Worm (Caenorhabditis elegans): ENCODE data around the gene C49H3.6.
A peak's percentile ranks its signal among the peaks of the same experiment; 100 is the strongest.

The C49H3.6 gene

DNA sequence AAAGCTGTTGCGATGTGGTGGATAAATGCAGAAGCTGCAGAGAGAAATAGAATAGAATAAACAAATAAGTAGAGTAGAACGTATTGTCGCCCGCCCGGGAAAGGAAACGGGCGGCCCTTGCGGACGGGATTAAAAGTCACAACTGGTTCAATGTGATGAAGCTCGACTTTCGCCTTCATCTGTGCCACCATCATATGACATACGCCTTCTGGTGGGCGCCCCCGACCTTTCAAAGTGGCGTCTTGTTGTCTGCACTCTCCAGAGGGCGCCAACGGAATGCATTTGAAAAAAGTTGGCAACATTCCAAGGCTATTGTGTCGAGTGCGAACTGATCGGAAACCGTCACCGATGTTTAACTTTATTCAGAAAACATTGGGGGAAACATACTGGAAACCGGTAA, 39.7 kb downstream of the C49H3.6 start:
- peak; percentile 27 for TF ChIP-seq ceh-34 (tag; optimal IDR thresholded peaks at IDR 0.05)
- TF ChIP-seq ceh-18 (tag; optimal IDR thresholded peaks at IDR 0.05): no peak

DNA sequence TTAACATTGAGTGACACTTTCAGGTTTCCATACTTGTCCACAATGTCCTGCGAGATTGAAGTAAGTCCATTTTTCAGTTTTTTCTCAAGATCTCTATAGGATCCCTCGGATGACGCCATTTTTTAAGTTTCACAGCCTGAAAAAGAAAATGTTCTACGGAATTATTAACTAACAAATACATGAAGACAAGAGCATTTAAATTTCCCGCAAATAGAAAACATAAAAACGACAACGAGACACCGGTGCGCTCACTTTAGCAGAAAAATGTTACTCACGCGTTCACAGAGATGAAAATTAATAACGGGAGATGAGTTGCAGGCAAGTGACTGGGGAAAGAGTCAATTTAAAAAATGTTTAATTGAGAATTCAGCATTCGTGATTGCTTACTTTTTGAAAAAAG, 42.9 kb downstream of the C49H3.6 start, which contains the start of gene czw-1:
Gene czw-1 (minus strand): TSS at position 369 of the 400 bp plus-strand sequence.
- TF ChIP-seq hlh-6 (tag; optimal IDR thresholded peaks at IDR 0.05) (no peak), ceh-14 (tag; optimal IDR thresholded peaks at IDR 0.05) (no peak), pag-3 (tag; optimal IDR thresholded peaks at IDR 0.05; ENCODE audit: borderline replicate concordance) (no peak), zip-5 (tag; optimal IDR thresholded peaks at IDR 0.05) (no peak), fkh-10 (GFP tag; optimal IDR thresholded peaks at IDR 0.05) (no peak), ztf-16 (tag; optimal IDR thresholded peaks at IDR 0.05) (no peak), mec-3 (tag; optimal IDR thresholded peaks at IDR 0.05; ENCODE audit: borderline replicate concordance) (no peak), ceh-45 (GFP tag; IDR thresholded peaks at IDR 0.05) (no peak)

DNA sequence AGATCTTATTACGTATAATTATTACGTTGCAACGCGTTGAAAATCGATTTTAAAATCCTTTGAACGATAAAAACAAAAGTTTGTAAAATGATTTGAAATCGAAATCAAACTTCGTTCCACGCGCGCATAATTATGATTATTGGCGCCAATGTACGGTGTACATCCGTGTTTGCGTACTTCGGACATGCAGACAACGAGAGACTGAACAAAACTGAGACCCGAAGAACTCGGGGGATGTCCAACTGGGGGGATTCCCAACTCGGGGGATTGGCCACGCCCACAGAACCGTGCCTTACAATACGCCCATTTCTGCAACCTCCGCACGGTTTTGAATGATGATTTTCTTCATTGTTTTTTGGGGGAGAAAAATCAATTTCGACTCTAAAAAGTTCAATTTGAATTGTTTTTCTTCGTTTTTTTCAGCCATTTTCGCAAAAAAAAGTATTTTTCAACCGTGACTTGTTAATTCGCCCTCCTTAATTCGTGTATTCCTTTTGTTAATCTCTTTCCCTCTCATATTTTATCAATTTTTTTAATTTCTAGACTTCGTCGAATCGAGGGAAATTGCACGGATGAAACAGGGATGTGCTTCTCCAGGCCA, 43.5 kb downstream of the C49H3.6 start, which contains the start of gene F20D12.12:
Gene F20D12.12 (plus strand): TSS at position 542 of the 601 bp plus-strand sequence.
- TF ChIP-seq ahr-1 (tag; optimal IDR thresholded peaks at IDR 0.05) (peak; percentile 14), nfya-1 (tag; optimal IDR thresholded peaks at IDR 0.05) (peak; percentile 72), ceh-2 (tag; optimal IDR thresholded peaks at IDR 0.05) (peak; percentile 45), F13H6.1 (tag; optimal IDR thresholded peaks at IDR 0.05) (peak; percentile 50), ceh-31 (tag; optimal IDR thresholded peaks at IDR 0.05) (peak; percentile 85), ets-4 (tag; optimal IDR thresholded peaks at IDR 0.05) (peak; percentile 56), mec-3 (tag; optimal IDR thresholded peaks at IDR 0.05; ENCODE audit: borderline replicate concordance) (peak; percentile 22), zip-5 (tag; optimal IDR thresholded peaks at IDR 0.05) (peak; percentile 51), C08G9.2 (tag; optimal IDR thresholded peaks at IDR 0.05) (peak; percentile 66), rnt-1 (tag; optimal IDR thresholded peaks at IDR 0.05) (peak; percentile 79), unc-86 (tag; optimal IDR thresholded peaks at IDR 0.05) (peak; percentile 32), unc-42 (tag; optimal IDR thresholded peaks at IDR 0.05) (peak; percentile 67), fax-1 (tag; optimal IDR thresholded peaks at IDR 0.05) (peak; percentile 46), ttx-3 (tag; optimal IDR thresholded peaks at IDR 0.05) (peak; percentile 46), ceh-45 (GFP tag; IDR thresholded peaks at IDR 0.05) (peak; percentile 58; the same call in 1 of the 2 replicates), ceh-18 (tag; optimal IDR thresholded peaks at IDR 0.05) (peak; percentile 76), ref-2 (tag; optimal IDR thresholded peaks at IDR 0.05) (peak; percentile 68), tbx-7 (tag; optimal IDR thresholded peaks at IDR 0.05) (peak; percentile 64), tbx-2 (tag; optimal IDR thresholded peaks at IDR 0.05) (peak; percentile 81), hlh-15 (tag; optimal IDR thresholded peaks at IDR 0.05) (peak; percentile 4), fkh-6 (tag; optimal IDR thresholded peaks at IDR 0.05) (peak; percentile 31), unc-3 (GFP tag; conservative IDR thresholded peaks at IDR 0.05) (peak; percentile 34; the same call in 1 of the 2 replicates), unc-3 (tag; optimal IDR thresholded peaks at IDR 0.05) (peak; percentile 32), elt-2 (tag; optimal IDR thresholded peaks at IDR 0.05) (peak; percentile 44), ceh-14 (tag; optimal IDR thresholded peaks at IDR 0.05) (peak; percentile 68), ceh-34 (tag; optimal IDR thresholded peaks at IDR 0.05) (peak; percentile 72)

DNA sequence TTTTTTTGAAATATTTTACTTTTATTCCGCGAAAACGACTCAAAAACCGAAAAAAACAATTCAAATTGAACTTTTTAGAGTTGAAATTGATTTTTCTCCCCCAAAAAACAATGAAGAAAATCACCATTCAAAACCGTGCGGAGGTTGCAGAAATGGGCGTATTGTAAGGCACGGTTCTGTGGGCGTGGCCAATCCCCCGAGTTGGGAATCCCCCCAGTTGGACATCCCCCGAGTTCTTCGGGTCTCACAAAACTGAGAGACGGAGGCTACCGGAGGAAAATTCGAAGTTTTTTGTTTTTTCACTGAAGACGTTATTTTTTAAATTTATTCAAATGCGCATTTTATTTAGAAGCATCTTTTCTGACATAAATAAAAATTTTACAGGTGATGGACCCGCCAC, 44.8 kb downstream of the C49H3.6 start, which contains the start of gene mcm-3AP:
Gene mcm-3AP (plus strand): TSS at position 383 of the 400 bp plus-strand sequence.
- peak; percentile 72 for TF ChIP-seq ceh-31 (tag; optimal IDR thresholded peaks at IDR 0.05)
- peak; percentile 59 for TF ChIP-seq tbx-2 (tag; optimal IDR thresholded peaks at IDR 0.05)
- peak; percentile 9 for TF ChIP-seq F13H6.1 (tag; optimal IDR thresholded peaks at IDR 0.05)
- peak; percentile 6 for TF ChIP-seq dmd-4 (tag; optimal IDR thresholded peaks at IDR 0.05; ENCODE audit: borderline replicate concordance)
- peak; percentile 8 for TF ChIP-seq ceh-18 (tag; optimal IDR thresholded peaks at IDR 0.05)
- TF ChIP-seq ceh-45 (GFP tag; IDR thresholded peaks at IDR 0.05): peak; percentile 43; the same call in 1 of the 2 replicates
- peak; percentile 53 for TF ChIP-seq C08G9.2 (tag; optimal IDR thresholded peaks at IDR 0.05)
- peak; percentile 11 for TF ChIP-seq zip-5 (tag; optimal IDR thresholded peaks at IDR 0.05)
- TF ChIP-seq elt-2 (tag; optimal IDR thresholded peaks at IDR 0.05): peak; percentile 5
- peak; percentile 11 for TF ChIP-seq nfya-1 (tag; optimal IDR thresholded peaks at IDR 0.05)

DNA sequence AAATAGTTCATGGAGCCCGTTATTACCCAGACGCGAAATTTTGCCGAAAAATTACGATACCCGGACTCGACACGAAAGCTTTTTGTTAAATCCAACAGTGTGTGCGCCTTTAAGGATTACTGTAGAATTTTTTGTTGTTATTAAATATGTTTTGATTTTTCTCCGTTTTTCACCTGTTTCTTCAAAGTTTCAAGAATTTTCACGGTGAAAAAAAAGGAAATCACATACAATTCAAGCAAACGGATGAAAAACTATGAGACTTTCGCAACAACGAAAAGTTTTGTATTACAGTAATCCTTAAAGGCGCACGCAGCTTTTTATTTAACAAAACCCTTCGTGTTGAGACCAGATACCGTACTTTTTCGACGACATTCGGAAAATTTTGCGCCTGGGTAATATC, 50.5 kb downstream of the C49H3.6 start:
- TF ChIP-seq sox-4 (tag; optimal IDR thresholded peaks at IDR 0.05) (no peak), ttx-3 (tag; optimal IDR thresholded peaks at IDR 0.05) (no peak), C38D4.7 (GFP tag; optimal IDR thresholded peaks at IDR 0.05) (no peak), hlh-15 (tag; optimal IDR thresholded peaks at IDR 0.05) (no peak), fax-1 (tag; optimal IDR thresholded peaks at IDR 0.05) (no peak), ceh-45 (GFP tag; IDR thresholded peaks at IDR 0.05) (no peak), K09A11.1 (tag; optimal IDR thresholded peaks at IDR 0.05; ENCODE audit: insufficient read depth) (no peak)

All from whole organism, late embryonic.